Worm (Caenorhabditis elegans): ENCODE data around the gene Y32H12A.7.

The Y32H12A.7 gene

ce11 chrIII:5405628-5406084, 20.4 kb upstream of the Y32H12A.7 start, which contains the start of the genes W03A5.2 and Y32H12A.8 (continued):
- TF ChIP-seq ceh-83 (GFP tag; optimal IDR thresholded peaks at IDR 0.05): no peak
- peak; percentile 88 for TF ChIP-seq unc-120 (tag; optimal IDR thresholded peaks at IDR 0.05; ENCODE audit: poor library complexity, severe bottlenecking)
- no peak for TF ChIP-seq nhr-28 (tag; optimal IDR thresholded peaks at IDR 0.05)
- no peak for TF ChIP-seq sem-2 (GFP tag; optimal IDR thresholded peaks at IDR 0.05)
- no peak for TF ChIP-seq snpc-4 (tag; optimal IDR thresholded peaks at IDR 0.05)

DNA sequence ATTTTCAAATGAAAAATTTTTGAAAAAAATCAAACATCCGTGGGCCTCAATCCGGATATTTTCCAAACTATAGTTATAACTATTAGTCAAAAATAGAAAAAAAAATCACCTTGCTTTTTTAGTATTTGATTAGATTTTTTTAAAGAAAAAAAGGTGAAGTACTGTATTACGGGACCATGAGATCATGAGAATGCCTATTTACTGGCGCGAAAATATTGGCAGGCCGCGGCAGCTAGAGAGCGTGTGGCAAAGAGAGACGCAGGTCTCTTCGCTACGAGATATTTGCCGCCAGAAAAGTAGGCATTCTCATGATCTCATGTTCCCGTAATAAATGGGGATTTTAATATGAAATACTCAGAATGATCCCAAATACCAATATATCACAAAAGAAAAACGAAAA, 19.8 kb upstream of the Y32H12A.7 start:
- TF ChIP-seq sem-2 (GFP tag; optimal IDR thresholded peaks at IDR 0.05) (no peak), mep-1 (tag; optimal IDR thresholded peaks at IDR 0.05) (no peak), unc-39 (tag; optimal IDR thresholded peaks at IDR 0.05) (no peak), sptf-1 (tag; optimal IDR thresholded peaks at IDR 0.05) (no peak), ces-1 (GFP tag; optimal IDR thresholded peaks at IDR 0.05) (no peak), pha-4 (tag; optimal IDR thresholded peaks at IDR 0.05) (no peak), mls-2 (tag; optimal IDR thresholded peaks at IDR 0.05) (no peak)

DNA sequence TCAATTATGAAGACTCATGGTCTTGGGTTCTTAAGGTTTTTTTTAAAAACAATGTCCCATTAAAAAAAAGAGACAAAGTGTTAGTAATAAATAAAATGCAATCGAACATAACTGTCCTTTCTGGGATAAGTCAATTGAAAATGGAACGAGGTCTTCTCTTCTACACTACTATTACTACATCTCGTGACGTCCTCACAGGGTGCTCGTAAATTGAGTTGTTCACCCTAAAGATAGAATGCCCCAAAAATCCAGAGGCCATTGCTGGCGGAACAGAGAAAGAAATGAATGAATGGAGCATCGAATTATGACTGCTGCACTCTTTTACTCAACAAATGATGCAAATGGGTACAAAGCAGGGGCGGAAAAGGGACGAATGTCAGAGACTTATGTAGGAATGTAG, 17.2 kb upstream of the Y32H12A.7 start:
- peak; percentile 90 for TF ChIP-seq ces-1 (GFP tag; optimal IDR thresholded peaks at IDR 0.05)
- TF ChIP-seq lsy-2 (tag; optimal IDR thresholded peaks at IDR 0.05): no peak
- no peak for TF ChIP-seq nhr-237 (tag; optimal IDR thresholded peaks at IDR 0.05)

- TF ChIP-seq unc-39 (tag; optimal IDR thresholded peaks at IDR 0.05) (no peak), nhr-2 (tag; optimal IDR thresholded peaks at IDR 0.05) (no peak), ham-2 (GFP tag; optimal IDR thresholded peaks at IDR 0.05) (no peak), nhr-237 (tag; optimal IDR thresholded peaks at IDR 0.05) (no peak), unc-62 (GFP tag; optimal IDR thresholded peaks at IDR 0.05) (no peak), hlh-1 (tag; optimal IDR thresholded peaks at IDR 0.05) (no peak), elt-3 (tag; optimal IDR thresholded peaks at IDR 0.05) (no peak), nhr-76 (tag; optimal IDR thresholded peaks at IDR 0.05) (no peak), nhr-28 (tag; optimal IDR thresholded peaks at IDR 0.05) (no peak), cnd-1 (tag; optimal IDR thresholded peaks at IDR 0.05) (no peak), elt-1 (tag; optimal IDR thresholded peaks at IDR 0.05; ENCODE audit: borderline replicate concordance, insufficient read depth) (no peak), ces-1 (GFP tag; optimal IDR thresholded peaks at IDR 0.05) (no peak), sem-2 (GFP tag; optimal IDR thresholded peaks at IDR 0.05) (no peak), tbx-8 (GFP tag; optimal IDR thresholded peaks at IDR 0.05) (no peak), blmp-1 (tag; optimal IDR thresholded peaks at IDR 0.05) (no peak), ceh-39 (tag; optimal IDR thresholded peaks at IDR 0.05) (no peak), lsy-2 (tag; optimal IDR thresholded peaks at IDR 0.05) (no peak), ztf-11 (tag; optimal IDR thresholded peaks at IDR 0.05) (no peak), ceh-83 (GFP tag; optimal IDR thresholded peaks at IDR 0.05) (no peak)
Observed at ce11 chrIII:5395746-5396145, 10.5 kb upstream of the Y32H12A.7 start.

- no peak for TF ChIP-seq drap-1 (GFP tag; optimal IDR thresholded peaks at IDR 0.05)
- no peak for TF ChIP-seq lsy-2 (tag; optimal IDR thresholded peaks at IDR 0.05)
- no peak for TF ChIP-seq ceh-43 (GFP tag; optimal IDR thresholded peaks at IDR 0.05)
- TF ChIP-seq mls-2 (tag; optimal IDR thresholded peaks at IDR 0.05): no peak
- TF ChIP-seq elt-1 (tag; optimal IDR thresholded peaks at IDR 0.05; ENCODE audit: borderline replicate concordance, insufficient read depth): no peak
- no peak for TF ChIP-seq mab-5 (tag; optimal IDR thresholded peaks at IDR 0.05)
- TF ChIP-seq unc-62 (GFP tag; optimal IDR thresholded peaks at IDR 0.05): no peak
- TF ChIP-seq sem-2 (GFP tag; optimal IDR thresholded peaks at IDR 0.05): no peak
- TF ChIP-seq unc-39 (tag; optimal IDR thresholded peaks at IDR 0.05): no peak
- no peak for TF ChIP-seq nhr-2 (tag; optimal IDR thresholded peaks at IDR 0.05)
- no peak for TF ChIP-seq hlh-1 (tag; optimal IDR thresholded peaks at IDR 0.05)
- no peak for TF ChIP-seq tbx-8 (GFP tag; optimal IDR thresholded peaks at IDR 0.05)
- TF ChIP-seq lin-13 (tag; optimal IDR thresholded peaks at IDR 0.05): no peak
- no peak for TF ChIP-seq flh-1 (GFP tag; optimal IDR thresholded peaks at IDR 0.05)
- no peak for TF ChIP-seq nhr-76 (tag; optimal IDR thresholded peaks at IDR 0.05)
- TF ChIP-seq ceh-83 (GFP tag; optimal IDR thresholded peaks at IDR 0.05): no peak
- TF ChIP-seq ces-1 (GFP tag; optimal IDR thresholded peaks at IDR 0.05): no peak
- TF ChIP-seq M03D4.4 (tag; optimal IDR thresholded peaks at IDR 0.05): no peak
- no peak for TF ChIP-seq elt-3 (tag; optimal IDR thresholded peaks at IDR 0.05)
Observed at ce11 chrIII:5389365-5389764, 4.2 kb upstream of the Y32H12A.7 start.

Measured in whole organism, mixed stage, embryonic.